Fruit fly (Drosophila melanogaster): ENCODE data around the gene CG10581.

CG10581 gene

dm6 chr3L:21024563-21024962, 9.4 kb downstream of the CG10581 start:
- no peak for TF ChIP-seq CG17801 (GFP tag; optimal IDR thresholded peaks at IDR 0.05; ENCODE audit: partially characterized antibody)

- no peak for TF ChIP-seq CG17801 (GFP tag; optimal IDR thresholded peaks at IDR 0.05; ENCODE audit: partially characterized antibody)
These were observed 10.2 kb downstream of the CG10581 start for dm6 chr3L:21023795-21024194.

- no peak for TF ChIP-seq CG17801 (GFP tag; optimal IDR thresholded peaks at IDR 0.05; ENCODE audit: partially characterized antibody)
These were observed 10.6 kb downstream of the CG10581 start for dm6 chr3L:21023364-21023763.

dm6 chr3L:21014516-21014945, 19.5 kb downstream of the CG10581 start:
- no peak for TF ChIP-seq CG17801 (GFP tag; optimal IDR thresholded peaks at IDR 0.05; ENCODE audit: partially characterized antibody)

dm6 chr3L:21013465-21013864, 20.5 kb downstream of the CG10581 start:
- TF ChIP-seq CG17801 (GFP tag; optimal IDR thresholded peaks at IDR 0.05; ENCODE audit: partially characterized antibody) = no peak

- no peak for TF ChIP-seq CG17801 (GFP tag; optimal IDR thresholded peaks at IDR 0.05; ENCODE audit: partially characterized antibody)
These were observed 22.3 kb downstream of the CG10581 start for dm6 chr3L:21011689-21012088.

dm6 chr3L:21010846-21011607, 23.0 kb downstream of the CG10581 start:
- no peak for TF ChIP-seq CG17801 (GFP tag; optimal IDR thresholded peaks at IDR 0.05; ENCODE audit: partially characterized antibody)

- TF ChIP-seq CG17801 (GFP tag; optimal IDR thresholded peaks at IDR 0.05; ENCODE audit: partially characterized antibody) = no peak
These were observed 24.4 kb downstream of the CG10581 start for dm6 chr3L:21009405-21010120.

dm6 chr3L:21008899-21009298, 25.1 kb downstream of the CG10581 start:
- no peak for TF ChIP-seq CG17801 (GFP tag; optimal IDR thresholded peaks at IDR 0.05; ENCODE audit: partially characterized antibody)

- no peak for TF ChIP-seq CG17801 (GFP tag; optimal IDR thresholded peaks at IDR 0.05; ENCODE audit: partially characterized antibody)
These were observed 25.7 kb downstream of the CG10581 start for dm6 chr3L:21008255-21008815.

dm6 chr3L:21007364-21008254, 26.4 kb downstream of the CG10581 start:
- TF ChIP-seq CG17801 (GFP tag; optimal IDR thresholded peaks at IDR 0.05; ENCODE audit: partially characterized antibody) = no peak

dm6 chr3L:20999639-21000038, 34.4 kb downstream of the CG10581 start:
- TF ChIP-seq CG17801 (GFP tag; optimal IDR thresholded peaks at IDR 0.05; ENCODE audit: partially characterized antibody) = no peak

dm6 chr3L:20991373-20991772, 42.6 kb downstream of the CG10581 start, which contains the start of gene CG12984:
TSS of gene CG12984 (plus strand) at chr3L:20991673.
- no peak for TF ChIP-seq CG17801 (GFP tag; optimal IDR thresholded peaks at IDR 0.05; ENCODE audit: partially characterized antibody)

- no peak for TF ChIP-seq CG17801 (GFP tag; optimal IDR thresholded peaks at IDR 0.05; ENCODE audit: partially characterized antibody)
These were observed 43.8 kb downstream of the CG10581 start for dm6 chr3L:20990231-20990630.

- TF ChIP-seq CG17801 (GFP tag; optimal IDR thresholded peaks at IDR 0.05; ENCODE audit: partially characterized antibody) = no peak
These were observed 45.1 kb downstream of the CG10581 start for dm6 chr3L:20988862-20989261.
